Worm (Caenorhabditis elegans) whole organism, L3 larva: ENCODE results near the gene vab-19.

Experiments
- ama-1 ChIP-seq: fragments of 150-350 bp; optimal IDR thresholded peaks from 2 replicates; lab custom pipeline; 2018
- nhr-12 ChIP-seq: fragments of 150-350 bp; optimal IDR thresholded peaks from 2 replicates; lab custom pipeline; 2014; ENCODE audit warnings: missing biosample characterization, missing genetic modification characterization
- nhr-76 ChIP-seq: fragments of 150-350 bp; sonication (generic microtip); optimal IDR thresholded peaks from 5 replicates; lab custom pipeline; 2014; ENCODE audit warnings: missing biosample characterization, missing genetic modification characterization

ce11 chrII:2488386-2488785, 45.3 kb downstream of the vab-19 start, which contains the start of gene F53G2.1:
- TF ChIP-seq ama-1 (lab: Kevin White, UChicago) (no peak), nhr-12 (no peak), nhr-76 (no peak)
